Worm (Caenorhabditis elegans) whole organism, late embryonic: ENCODE data around the gene Y45F10C.6.

Experiments
- C38D4.7 ChIP-seq: fragments of 200-800 bp; sonication (Bioruptor generic); optimal IDR thresholded peaks from 2 replicates; lab custom pipeline; 2018; ENCODE audit warnings: mild to moderate bottlenecking, missing genetic modification characterization, moderate library complexity, missing compliant biosample characterization
- F13H6.1 ChIP-seq: sonication (generic microtip); optimal IDR thresholded peaks from 2 replicates; lab custom pipeline; 2016; ENCODE audit warnings: missing genetic modification characterization, missing compliant biosample characterization
- K09A11.1 ChIP-seq: sonication (generic microtip); optimal IDR thresholded peaks from 2 replicates; lab custom pipeline; 2017; ENCODE audit warnings: antibody characterized with exemption, mild to moderate bottlenecking, missing genetic modification characterization, missing compliant biosample characterization; ENCODE audit not compliant: insufficient read depth
- Y22D7AL.16 ChIP-seq: sonication (generic microtip); optimal IDR thresholded peaks from 2 replicates; lab custom pipeline; 2016; ENCODE audit warnings: missing genetic modification characterization, missing compliant biosample characterization
- ceh-14 ChIP-seq: sonication (generic microtip); optimal IDR thresholded peaks from 2 replicates; lab custom pipeline; 2016; ENCODE audit warnings: missing genotype, missing genetic modification characterization, missing compliant biosample characterization
- ceh-2 ChIP-seq: sonication (generic microtip); optimal IDR thresholded peaks from 2 replicates; lab custom pipeline; 2016; ENCODE audit warnings: missing genotype, missing genetic modification characterization, missing compliant biosample characterization
- ceh-22 ChIP-seq: sonication (generic microtip); optimal IDR thresholded peaks from 2 replicates; lab custom pipeline; 2017; ENCODE audit warnings: missing biosample characterization, missing genetic modification characterization
- ceh-24 ChIP-seq: sonication (generic microtip); optimal IDR thresholded peaks from 2 replicates; lab custom pipeline; 2016; ENCODE audit warnings: mild to moderate bottlenecking, missing genetic modification characterization, missing compliant biosample characterization
- ceh-31 ChIP-seq: sonication (generic microtip); optimal IDR thresholded peaks from 2 replicates; lab custom pipeline; 2016; ENCODE audit warnings: missing genetic modification characterization, missing compliant biosample characterization
- ceh-45 ChIP-seq: fragments of 200-800 bp; sonication (Bioruptor generic); IDR thresholded peaks from 2 replicates; pipeline ENCODE4 v1.3.6; 2022; ENCODE audit warnings: missing genetic modification reagents, missing genetic modification characterization, missing compliant biosample characterization
- ceh-48 ChIP-seq: sonication (generic microtip); optimal IDR thresholded peaks from 2 replicates; lab custom pipeline; 2016; ENCODE audit warnings: missing genetic modification characterization, inconsistent platforms, missing compliant biosample characterization
- dmd-4 ChIP-seq: sonication (generic microtip); optimal IDR thresholded peaks from 2 replicates; lab custom pipeline; 2016; ENCODE audit warnings: borderline replicate concordance, missing genetic modification characterization, missing compliant biosample characterization
- dve-1 ChIP-seq: sonication (generic microtip); optimal IDR thresholded peaks from 2 replicates; lab custom pipeline; 2017; ENCODE audit warnings: antibody characterized with exemption, mild to moderate bottlenecking, missing genetic modification characterization, missing compliant biosample characterization
- elt-2 ChIP-seq: sonication (generic microtip); optimal IDR thresholded peaks from 2 replicates; lab custom pipeline; 2016; ENCODE audit warnings: missing genetic modification reagents, missing genetic modification characterization, missing compliant biosample characterization
- ets-4 ChIP-seq: sonication (generic microtip); optimal IDR thresholded peaks from 2 replicates; lab custom pipeline; 2016; ENCODE audit warnings: missing genetic modification characterization, missing compliant biosample characterization
- fax-1 ChIP-seq: sonication (generic microtip); optimal IDR thresholded peaks from 2 replicates; lab custom pipeline; 2016; ENCODE audit warnings: missing genotype, missing genetic modification characterization, missing compliant biosample characterization
- fkh-6 ChIP-seq: sonication (generic microtip); optimal IDR thresholded peaks from 2 replicates; lab custom pipeline; 2016; ENCODE audit warnings: missing genetic modification characterization, missing compliant biosample characterization
- gmeb-2 ChIP-seq: sonication (generic microtip); optimal IDR thresholded peaks from 2 replicates; lab custom pipeline; 2016; ENCODE audit warnings: missing genetic modification characterization, inconsistent platforms, missing compliant biosample characterization
- hlh-13 ChIP-seq: fragments of 200-800 bp; sonication (Bioruptor generic); optimal IDR thresholded peaks from 2 replicates; lab custom pipeline; 2018; ENCODE audit warnings: mild to moderate bottlenecking, missing genetic modification characterization, missing compliant biosample characterization
- hlh-30 ChIP-seq: sonication (generic microtip); optimal IDR thresholded peaks from 2 replicates; lab custom pipeline; 2017; ENCODE audit warnings: antibody characterized with exemption, missing genetic modification characterization, missing compliant biosample characterization; ENCODE audit not compliant: insufficient read depth
- hlh-6 ChIP-seq: sonication (generic microtip); optimal IDR thresholded peaks from 2 replicates; lab custom pipeline; 2016; ENCODE audit warnings: missing genotype, missing genetic modification characterization, missing compliant biosample characterization
- hlh-8 ChIP-seq: sonication (generic microtip); optimal IDR thresholded peaks from 2 replicates; lab custom pipeline; 2016; ENCODE audit warnings: missing genotype, missing genetic modification characterization, missing compliant biosample characterization
- lim-6 ChIP-seq: sonication (generic microtip); optimal IDR thresholded peaks from 2 replicates; lab custom pipeline; 2016; ENCODE audit warnings: missing genetic modification characterization, missing compliant biosample characterization
- madf-2 ChIP-seq: sonication (generic microtip); optimal IDR thresholded peaks from 2 replicates; lab custom pipeline; 2017; ENCODE audit warnings: missing genetic modification characterization, missing compliant biosample characterization
- mec-3 ChIP-seq: sonication (generic microtip); optimal IDR thresholded peaks from 2 replicates; lab custom pipeline; 2016; ENCODE audit warnings: borderline replicate concordance, missing genetic modification characterization, missing compliant biosample characterization
- nfya-1 ChIP-seq: sonication (generic microtip); optimal IDR thresholded peaks from 2 replicates; lab custom pipeline; 2017; ENCODE audit warnings: missing genetic modification characterization, mild to moderate bottlenecking, missing compliant biosample characterization, antibody characterized with exemption, moderate library complexity
- nhr-11 ChIP-seq: fragments of 150-350 bp; optimal IDR thresholded peaks from 2 replicates; lab custom pipeline; 2014; ENCODE audit warnings: missing biosample characterization, missing genetic modification characterization
- npax-4 ChIP-seq: sonication (generic microtip); optimal IDR thresholded peaks from 2 replicates; lab custom pipeline; 2016; ENCODE audit warnings: missing genetic modification characterization, missing compliant biosample characterization
- pat-9 ChIP-seq: fragments of 200-800 bp; sonication (Bioruptor generic); optimal IDR thresholded peaks from 2 replicates; lab custom pipeline; 2018; ENCODE audit warnings: mild to moderate bottlenecking, missing genetic modification characterization, moderate library complexity, missing compliant biosample characterization
- pha-4 ChIP-seq: fragments of 150-350 bp; optimal IDR thresholded peaks from 2 replicates; lab custom pipeline; 2018; ENCODE audit warnings: missing biosample characterization, missing genetic modification reagents, missing genetic modification characterization
- pqm-1 ChIP-seq: sonication (generic microtip); optimal IDR thresholded peaks from 2 replicates; lab custom pipeline; 2016; ENCODE audit warnings: missing genetic modification characterization, missing compliant biosample characterization
- ref-2 ChIP-seq: sonication (generic microtip); optimal IDR thresholded peaks from 2 replicates; lab custom pipeline; 2016; ENCODE audit warnings: missing genetic modification characterization, missing compliant biosample characterization
- syd-9 ChIP-seq: sonication (generic microtip); optimal IDR thresholded peaks from 2 replicates; lab custom pipeline; 2016; ENCODE audit warnings: mild to moderate bottlenecking, missing genetic modification characterization, moderate library complexity, missing compliant biosample characterization
- tbx-2 ChIP-seq: sonication (generic microtip); optimal IDR thresholded peaks from 2 replicates; lab custom pipeline; 2016; ENCODE audit warnings: missing genetic modification characterization, missing compliant biosample characterization
- ttx-3 ChIP-seq: sonication (generic microtip); optimal IDR thresholded peaks from 2 replicates; lab custom pipeline; 2016; ENCODE audit warnings: missing genetic modification reagents, missing genetic modification characterization, missing compliant biosample characterization
- unc-3 ChIP-seq, 2 experiments: fragments of 200-800 bp in 1 of 2; sonication (Bioruptor generic) in 1 of 2; sonication (generic microtip) in 1 of 2; conservative IDR thresholded peaks in 1 of 2; optimal IDR thresholded peaks in 1 of 2; 2 replicates each; pipeline versions ENCODE4 v1.3.6 to Lab custom; 2016 to 2022; ENCODE audit warnings: missing compliant biosample characterization in 2 of 2, missing genetic modification characterization in 2 of 2, missing genetic modification reagents in 1 of 2
- unc-55 ChIP-seq: sonication (generic microtip); optimal IDR thresholded peaks from 2 replicates; lab custom pipeline; 2017; ENCODE audit warnings: missing biosample characterization, missing genetic modification reagents, missing genetic modification characterization
- unc-86 ChIP-seq: sonication (generic microtip); optimal IDR thresholded peaks from 2 replicates; lab custom pipeline; 2016; ENCODE audit warnings: missing genetic modification characterization, missing compliant biosample characterization
- zip-5 ChIP-seq: sonication (generic microtip); optimal IDR thresholded peaks from 2 replicates; lab custom pipeline; 2016; ENCODE audit warnings: missing genetic modification characterization, missing compliant biosample characterization
- ztf-16 ChIP-seq: sonication (generic microtip); optimal IDR thresholded peaks from 2 replicates; lab custom pipeline; 2017; ENCODE audit warnings: missing genetic modification characterization, missing compliant biosample characterization

Gene Y45F10C.6

DNA sequence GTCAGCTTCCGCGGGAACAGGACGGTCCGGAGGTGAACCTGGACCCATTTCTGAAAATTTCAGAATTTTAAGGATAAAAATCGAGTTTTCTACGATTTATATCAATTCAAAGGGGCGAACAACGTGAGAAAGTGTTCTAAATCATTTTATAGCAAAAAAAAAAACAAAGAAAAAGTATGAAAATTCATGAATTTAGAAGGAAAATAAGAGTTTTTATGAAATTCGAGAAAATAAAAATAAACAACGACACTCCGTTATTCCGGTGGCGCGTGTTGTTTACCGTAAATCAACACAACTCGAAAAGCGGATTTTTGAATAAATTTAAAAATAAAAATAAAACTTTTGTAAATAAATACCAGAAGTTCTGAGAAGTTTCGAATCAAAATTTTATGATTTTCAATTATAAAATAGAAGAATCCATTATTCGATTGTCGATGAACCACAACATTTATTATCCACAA, 34.9 kb downstream of the Y45F10C.6 start, which contains the start of gene nyn-1:
nyn-1 (minus strand) TSS at position 51 of the 461 bp plus-strand sequence.
- TF ChIP-seq elt-2 (tag; lab: Kevin White, UChicago) (no peak), C38D4.7 (GFP tag; lab: Kevin White, UChicago) (no peak), pqm-1 (tag; lab: Kevin White, UChicago) (no peak), dmd-4 (tag; lab: Kevin White, UChicago) (no peak), ceh-31 (tag; lab: Kevin White, UChicago) (no peak), ztf-16 (tag; lab: Kevin White, UChicago) (no peak), ttx-3 (no peak), nhr-11 (tag; lab: Kevin White, UChicago) (no peak), ref-2 (no peak), ets-4 (tag; lab: Kevin White, UChicago) (no peak), ceh-45 (no peak), unc-55 (GFP tag; lab: Kevin White, UChicago) (no peak)

DNA sequence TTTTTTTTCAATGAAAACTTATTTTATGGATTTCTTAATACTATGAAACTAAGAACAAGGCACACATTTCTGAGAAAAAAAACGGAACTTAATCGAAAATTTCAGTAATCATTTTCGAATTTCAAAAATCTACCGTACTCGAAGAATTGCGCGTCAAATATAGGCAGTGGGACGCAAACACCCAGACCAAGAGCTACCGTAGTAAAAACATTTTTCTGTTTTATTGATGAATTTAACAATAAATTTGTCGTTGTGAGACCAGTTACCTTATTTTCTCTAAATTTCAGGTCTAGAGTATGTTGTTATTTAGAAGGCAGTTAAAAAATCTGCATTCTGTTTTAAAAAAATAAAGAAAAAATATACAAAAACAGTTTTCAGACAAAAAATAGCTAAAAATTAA, 35.5 kb downstream of the Y45F10C.6 start:
- TF ChIP-seq pat-9 (tag; lab: Kevin White, UChicago) = no peak
- no peak for TF ChIP-seq ceh-24
- TF ChIP-seq F13H6.1 (tag; lab: Kevin White, UChicago) = no peak
- no peak for TF ChIP-seq ceh-22 (tag; lab: Kevin White, UChicago)
- no peak for TF ChIP-seq fax-1 (tag; lab: Kevin White, UChicago)
- no peak for TF ChIP-seq syd-9
- no peak for TF ChIP-seq npax-4 (tag; lab: Kevin White, UChicago)
- TF ChIP-seq tbx-2 = no peak
- no peak for TF ChIP-seq nfya-1
- no peak for TF ChIP-seq hlh-13 (GFP tag; lab: Kevin White, UChicago)
- no peak for TF ChIP-seq Y22D7AL.16 (tag; lab: Kevin White, UChicago)
- no peak for TF ChIP-seq dve-1 (tag; lab: Kevin White, UChicago)
- no peak for TF ChIP-seq hlh-30 (tag; lab: Kevin White, UChicago)
- no peak for TF ChIP-seq unc-3 (GFP tag; conservative IDR thresholded peaks at IDR 0.05; lab: Robert Waterston, UW)
- TF ChIP-seq unc-3 (tag; optimal IDR thresholded peaks at IDR 0.05; lab: Kevin White, UChicago) = no peak
- TF ChIP-seq lim-6 (tag; lab: Kevin White, UChicago) = no peak
- no peak for TF ChIP-seq mec-3 (tag; lab: Kevin White, UChicago)
- TF ChIP-seq pha-4 (tag; lab: Kevin White, UChicago) = no peak

DNA sequence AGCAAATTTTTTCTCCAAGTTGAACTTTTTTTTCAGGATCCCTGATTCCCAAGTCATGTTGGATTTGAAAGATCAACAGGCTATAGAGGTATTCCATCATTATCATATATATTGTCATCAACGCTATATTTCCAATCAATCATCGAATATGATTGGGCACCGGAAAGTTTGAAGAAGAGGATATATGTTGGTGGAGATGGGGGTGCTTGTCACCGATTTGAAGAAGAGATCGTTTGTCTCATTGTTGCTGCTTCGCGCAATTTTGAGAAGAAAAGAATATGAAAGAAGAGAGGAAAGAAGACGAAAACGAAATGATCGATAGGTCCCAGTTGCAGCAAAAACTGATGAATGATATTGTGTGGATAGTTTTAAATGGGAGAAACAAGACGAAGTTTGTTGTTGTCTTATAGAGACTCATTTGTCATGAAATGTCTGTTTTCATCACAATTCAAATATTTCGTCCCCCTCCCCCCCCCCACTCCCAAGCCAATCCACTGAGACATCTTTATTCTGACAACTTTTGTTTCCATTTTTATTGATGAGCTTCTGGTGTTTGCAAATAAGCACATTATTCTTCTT, 37.3 kb downstream of the Y45F10C.6 start, which contains the start of gene T23G4.2:
T23G4.2 (minus strand) TSS at position 255 of the 579 bp plus-strand sequence.
- TF ChIP-seq unc-55 (GFP tag; lab: Kevin White, UChicago) (peak; percentile 92), ceh-2 (no peak)

DNA sequence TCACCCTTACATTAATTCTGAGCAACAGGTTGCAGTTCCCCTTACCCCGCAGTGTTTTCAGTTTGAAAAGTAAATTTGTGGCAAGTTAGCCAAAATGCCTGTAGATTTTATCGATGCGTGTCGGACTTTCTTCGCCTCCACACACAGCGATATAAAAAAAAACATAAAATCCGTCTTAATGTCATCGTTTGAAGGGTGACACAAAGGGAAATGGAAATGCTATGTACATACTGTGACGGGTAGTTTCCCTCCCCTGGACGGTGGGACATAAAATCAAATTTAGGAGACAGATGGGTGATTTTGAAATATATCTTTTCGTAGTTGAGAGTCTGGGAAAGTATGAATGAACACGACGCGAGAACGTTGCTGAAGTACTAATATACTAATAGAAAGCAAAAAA, 40.4 kb downstream of the Y45F10C.6 start:
- TF ChIP-seq ceh-48 (no peak), gmeb-2 (tag; lab: Kevin White, UChicago) (no peak), zip-5 (tag; lab: Kevin White, UChicago) (no peak), K09A11.1 (tag; lab: Kevin White, UChicago) (no peak), fax-1 (tag; lab: Kevin White, UChicago) (no peak), pat-9 (tag; lab: Kevin White, UChicago) (no peak), elt-2 (tag; lab: Kevin White, UChicago) (no peak), unc-86 (tag; lab: Kevin White, UChicago) (no peak), ttx-3 (no peak), hlh-8 (no peak), tbx-2 (no peak), madf-2 (tag; lab: Kevin White, UChicago) (no peak), ceh-14 (no peak), hlh-6 (no peak), fkh-6 (tag; lab: Kevin White, UChicago) (no peak), npax-4 (tag; lab: Kevin White, UChicago) (no peak)
